Worm (Caenorhabditis elegans) whole organism, young adult: ENCODE data around the gene ubq-1.

ENCODE experiments used
- B0019.2 ChIP-seq: fragments of 200-800 bp; sonication (Bioruptor generic); conservative IDR thresholded peaks from 2 replicates; pipeline ENCODE4 v1.3.6; 2022; ENCODE audit warnings: missing genetic modification reagents, missing genetic modification characterization, missing compliant biosample characterization
- B0261.1 ChIP-seq: sonication (generic microtip); optimal IDR thresholded peaks from 2 replicates; lab custom pipeline; 2016; ENCODE audit warnings: mild to moderate bottlenecking, missing genetic modification characterization, moderate library complexity, missing compliant biosample characterization
- B0336.3 ChIP-seq: fragments of 200-800 bp; sonication (Bioruptor generic); IDR thresholded peaks from 2 replicates; pipeline ENCODE4 v1.3.6; 2022; ENCODE audit warnings: missing genetic modification characterization, missing compliant biosample characterization
- F10E7.11 ChIP-seq: sonication (generic microtip); optimal IDR thresholded peaks from 2 replicates; lab custom pipeline; 2017; ENCODE audit warnings: mild to moderate bottlenecking, missing genetic modification characterization, moderate library complexity, missing compliant biosample characterization
- F22D6.2 ChIP-seq: sonication (generic microtip); optimal IDR thresholded peaks from 2 replicates; lab custom pipeline; 2016; ENCODE audit warnings: mild to moderate bottlenecking, missing genetic modification characterization, missing compliant biosample characterization
- F37B4.10 ChIP-seq: fragments of 200-800 bp; sonication (Bioruptor generic); IDR thresholded peaks from 2 replicates; pipeline ENCODE4 v1.3.6; 2022; ENCODE audit warnings: missing genetic modification characterization, missing compliant biosample characterization
- F49E8.2 ChIP-seq: sonication (generic microtip); optimal IDR thresholded peaks from 3 replicates; lab custom pipeline; 2017; ENCODE audit warnings: missing genetic modification characterization, mild to moderate bottlenecking, missing compliant biosample characterization, antibody characterized with exemption, moderate library complexity; ENCODE audit not compliant: insufficient read depth
- F52B5.7 ChIP-seq: sonication (generic microtip); optimal IDR thresholded peaks from 2 replicates; lab custom pipeline; 2016; ENCODE audit warnings: mild to moderate bottlenecking, missing genetic modification characterization, missing compliant biosample characterization
- K12H6.12 ChIP-seq: fragments of 200-800 bp; sonication (Bioruptor generic); optimal IDR thresholded peaks from 2 replicates; lab custom pipeline; 2018; ENCODE audit warnings: mild to moderate bottlenecking, missing genetic modification characterization, missing compliant biosample characterization
- ama-1 ChIP-seq, 3 experiments: fragments of 150-350 bp in 1 of 3; sonication (generic microtip) in 2 of 3; optimal IDR thresholded peaks; 2 replicates each; lab custom pipeline; 2014 to 2018; ENCODE audit warnings: missing biosample characterization in 2 of 3, missing genetic modification characterization in 2 of 3, missing genetic modification reagents in 2 of 3
- atf-7 ChIP-seq: sonication (generic microtip); optimal IDR thresholded peaks from 2 replicates; lab custom pipeline; 2017; ENCODE audit warnings: mild to moderate bottlenecking, missing genetic modification characterization, missing compliant biosample characterization
- attf-5 ChIP-seq: fragments of 200-800 bp; sonication (Bioruptor generic); optimal IDR thresholded peaks from 2 replicates; lab custom pipeline; 2018; ENCODE audit warnings: mild to moderate bottlenecking, missing genetic modification characterization, missing compliant biosample characterization
- bed-2 ChIP-seq: fragments of 200-800 bp; sonication (Bioruptor generic); IDR thresholded peaks from 2 replicates; pipeline ENCODE4 v1.3.6; 2022; ENCODE audit warnings: missing genetic modification reagents, missing genetic modification characterization, missing compliant biosample characterization
- ccch-3 ChIP-seq: fragments of 200-800 bp; sonication (Bioruptor generic); optimal IDR thresholded peaks from 2 replicates; lab custom pipeline; 2018; ENCODE audit warnings: mild to moderate bottlenecking, missing genetic modification characterization, missing compliant biosample characterization
- cebp-2 ChIP-seq: fragments of 200-800 bp; sonication (Bioruptor generic); IDR thresholded peaks from 2 replicates; pipeline ENCODE4 v1.3.6; 2022; ENCODE audit warnings: missing genetic modification characterization, missing compliant biosample characterization
- ceh-40 ChIP-seq: fragments of 200-800 bp; sonication (Bioruptor generic); IDR thresholded peaks from 2 replicates; pipeline ENCODE4 v1.3.6; 2022; ENCODE audit warnings: missing genetic modification characterization, missing compliant biosample characterization
- ceh-91 ChIP-seq: fragments of 200-800 bp; sonication (Bioruptor generic); IDR thresholded peaks from 2 replicates; pipeline ENCODE4 v1.3.6; 2022; ENCODE audit warnings: missing genetic modification reagents, missing genetic modification characterization, missing compliant biosample characterization
- efl-1 ChIP-seq: fragments of 150-350 bp; optimal IDR thresholded peaks from 2 replicates; lab custom pipeline; 2014; ENCODE audit warnings: missing biosample characterization, missing genetic modification reagents, missing genetic modification characterization
- egl-44 ChIP-seq: fragments of 200-800 bp; sonication (Bioruptor generic); IDR thresholded peaks from 2 replicates; pipeline ENCODE4 v1.3.6; 2022; ENCODE audit warnings: missing genetic modification reagents, missing genetic modification characterization, missing compliant biosample characterization
- egrh-3 ChIP-seq: fragments of 200-800 bp; sonication (Bioruptor generic); IDR thresholded peaks from 2 replicates; pipeline ENCODE4 v1.3.6; 2022; ENCODE audit warnings: missing genetic modification reagents, missing genetic modification characterization, missing compliant biosample characterization
- ekl-4 ChIP-seq: fragments of 200-800 bp; sonication (Bioruptor generic); IDR thresholded peaks from 2 replicates; pipeline ENCODE4 v1.3.6; 2022; ENCODE audit warnings: missing genetic modification reagents, missing genetic modification characterization, missing compliant biosample characterization
- ets-4 ChIP-seq: fragments of 200-800 bp; sonication (Bioruptor generic); optimal IDR thresholded peaks from 2 replicates; lab custom pipeline; 2018; ENCODE audit warnings: mild to moderate bottlenecking, missing genetic modification characterization, missing compliant biosample characterization
- gei-17 ChIP-seq: fragments of 200-800 bp; sonication (Bioruptor generic); optimal IDR thresholded peaks from 2 replicates; lab custom pipeline; 2018; ENCODE audit warnings: mild to moderate bottlenecking, missing genetic modification characterization, missing compliant biosample characterization
- him-1 ChIP-seq: sonication (generic microtip); optimal IDR thresholded peaks from 2 replicates; lab custom pipeline; 2016; ENCODE audit warnings: missing genotype, missing genetic modification reagents, missing genetic modification characterization, missing compliant biosample characterization
- hlh-12 ChIP-seq: sonication (generic microtip); optimal IDR thresholded peaks from 2 replicates; lab custom pipeline; 2016; ENCODE audit warnings: missing genetic modification characterization, missing compliant biosample characterization
- hlh-26 ChIP-seq: fragments of 200-800 bp; sonication (Bioruptor generic); conservative IDR thresholded peaks from 2 replicates; pipeline ENCODE4 v1.3.6; 2022; ENCODE audit warnings: missing genetic modification reagents, missing genetic modification characterization, missing compliant biosample characterization
- hmg-20 ChIP-seq: fragments of 200-800 bp; sonication (Bioruptor generic); IDR thresholded peaks from 2 replicates; pipeline ENCODE4 v1.3.6; 2022; ENCODE audit warnings: missing genetic modification reagents, missing genetic modification characterization, missing compliant biosample characterization
- hrde-1 ChIP-seq: sonication (generic microtip); optimal IDR thresholded peaks from 2 replicates; lab custom pipeline; 2016; ENCODE audit warnings: missing genetic modification characterization, mild to moderate bottlenecking, missing compliant biosample characterization, moderate library complexity, missing genotype, missing genetic modification reagents, borderline replicate concordance
- hsf-1 ChIP-seq: fragments of 200-800 bp; sonication (Bioruptor generic); IDR thresholded peaks from 2 replicates; pipeline ENCODE4 v1.3.6; 2022; ENCODE audit warnings: missing genetic modification reagents, missing genetic modification characterization, missing compliant biosample characterization
- lag-1 ChIP-seq: fragments of 200-800 bp; sonication (Bioruptor generic); IDR thresholded peaks from 2 replicates; pipeline ENCODE4 v1.3.6; 2022; ENCODE audit warnings: missing genetic modification reagents, missing genetic modification characterization, missing compliant biosample characterization
- lin-35 ChIP-seq, 3 experiments: fragments of 150-350 bp in 2 of 3; sonication (generic microtip) in 1 of 3; optimal IDR thresholded peaks; 2 replicates each; lab custom pipeline; 2014 to 2018; ENCODE audit warnings: missing biosample characterization in 3 of 3, missing genetic modification characterization in 3 of 3, missing genetic modification reagents in 3 of 3
- lin-40 ChIP-seq: sonication (generic microtip); optimal IDR thresholded peaks from 2 replicates; lab custom pipeline; 2016; ENCODE audit warnings: missing genetic modification characterization, mild to moderate bottlenecking, missing compliant biosample characterization, missing genotype, missing genetic modification reagents
- lir-1 ChIP-seq: fragments of 200-800 bp; sonication (Bioruptor generic); conservative IDR thresholded peaks from 2 replicates; pipeline ENCODE4 v1.3.6; 2022; ENCODE audit warnings: missing genetic modification reagents, missing genetic modification characterization, missing compliant biosample characterization
- lsl-1 ChIP-seq: fragments of 200-800 bp; sonication (Bioruptor generic); optimal IDR thresholded peaks from 2 replicates; lab custom pipeline; 2018; ENCODE audit warnings: mild to moderate bottlenecking, missing genetic modification characterization, moderate library complexity, missing compliant biosample characterization
- lsy-27 ChIP-seq: sonication (generic microtip); optimal IDR thresholded peaks from 2 replicates; lab custom pipeline; 2017; ENCODE audit warnings: missing genetic modification characterization, mild to moderate bottlenecking, missing compliant biosample characterization, antibody characterized with exemption, missing genotype, borderline replicate concordance; ENCODE audit not compliant: insufficient read depth
- madf-3 ChIP-seq: fragments of 200-800 bp; sonication (Bioruptor generic); IDR thresholded peaks from 2 replicates; pipeline ENCODE4 v1.3.6; 2022; ENCODE audit warnings: missing genetic modification reagents, missing genetic modification characterization, missing compliant biosample characterization
- nhr-179 ChIP-seq: sonication (generic microtip); optimal IDR thresholded peaks from 2 replicates; lab custom pipeline; 2016; ENCODE audit warnings: mild to moderate bottlenecking, missing genetic modification characterization, missing compliant biosample characterization
- snpc-1.1 ChIP-seq: sonication (generic microtip); optimal IDR thresholded peaks from 2 replicates; lab custom pipeline; 2017; ENCODE audit warnings: missing genetic modification characterization, mild to moderate bottlenecking, missing compliant biosample characterization, antibody characterized with exemption, moderate library complexity, missing genotype, missing genetic modification reagents; ENCODE audit not compliant: insufficient read depth
- snpc-4 ChIP-seq, 5 experiments: fragments of 150-350 bp in 1 of 5; sonication (generic microtip) in 4 of 5; optimal IDR thresholded peaks; 2 replicates each; lab custom pipeline; 2014 to 2018; ENCODE audit warnings: missing genetic modification characterization in 5 of 5, missing biosample characterization in 3 of 5, antibody characterized with exemption in 2 of 5, mild to moderate bottlenecking in 2 of 5, missing compliant biosample characterization in 2 of 5, missing genotype in 2 of 5, moderate library complexity in 2 of 5, missing genetic modification reagents in 1 of 5
- tbp1 ChIP-seq: fragments of 200-800 bp; sonication (Bioruptor generic); optimal IDR thresholded peaks from 2 replicates; lab custom pipeline; 2018; ENCODE audit warnings: mild to moderate bottlenecking, missing genetic modification characterization, missing compliant biosample characterization
- tbx-9 ChIP-seq: sonication (generic microtip); optimal IDR thresholded peaks from 2 replicates; lab custom pipeline; 2016; ENCODE audit warnings: borderline replicate concordance, missing genetic modification characterization, inconsistent platforms, missing compliant biosample characterization
- unc-130 ChIP-seq: sonication (generic microtip); optimal IDR thresholded peaks from 2 replicates; lab custom pipeline; 2016; ENCODE audit warnings: missing genetic modification reagents, missing genetic modification characterization, missing compliant biosample characterization
- zim-3 ChIP-seq: sonication (generic microtip); optimal IDR thresholded peaks from 2 replicates; lab custom pipeline; 2017; ENCODE audit warnings: mild to moderate bottlenecking, missing genetic modification characterization, moderate library complexity, missing compliant biosample characterization
- ztf-18 ChIP-seq: sonication (generic microtip); optimal IDR thresholded peaks from 2 replicates; lab custom pipeline; 2016; ENCODE audit warnings: missing genotype, mild to moderate bottlenecking, missing genetic modification characterization, missing compliant biosample characterization
- ztf-25 ChIP-seq: fragments of 200-800 bp; sonication (Bioruptor generic); IDR thresholded peaks from 2 replicates; pipeline ENCODE4 v1.3.6; 2022; ENCODE audit warnings: missing genetic modification reagents, missing genetic modification characterization, missing compliant biosample characterization
- ztf-26 ChIP-seq: sonication (generic microtip); optimal IDR thresholded peaks from 2 replicates; lab custom pipeline; 2017; ENCODE audit warnings: missing genetic modification characterization, missing compliant biosample characterization
- ztf-3 ChIP-seq: fragments of 200-800 bp; sonication (Bioruptor generic); optimal IDR thresholded peaks from 2 replicates; lab custom pipeline; 2018; ENCODE audit warnings: mild to moderate bottlenecking, missing genetic modification characterization, missing compliant biosample characterization

ubq-1 gene

ce11 chrIII:5938790-5939452 is 1.1 kb upstream of the ubq-1 start (continued):
- TF ChIP-seq hmg-20 (GFP tag; lab: Robert Waterston, UW) = no peak
- TF ChIP-seq efl-1 (GFP tag; lab: Kevin White, UChicago) = peak; percentile 93
- TF ChIP-seq hsf-1 (GFP tag; lab: Robert Waterston, UW) = peak; percentile 98
- no peak for TF ChIP-seq lin-40
- TF ChIP-seq B0019.2 (GFP tag; lab: Robert Waterston, UW) = peak; percentile 74
- TF ChIP-seq ceh-91 (GFP tag; lab: Robert Waterston, UW) = peak; percentile 93
- no peak for TF ChIP-seq ccch-3 (GFP tag; lab: Kevin White, UChicago)
- TF ChIP-seq unc-130 (GFP tag; lab: Kevin White, UChicago) = peak; percentile 75
- TF ChIP-seq K12H6.12 (tag; lab: Kevin White, UChicago) = no peak
- TF ChIP-seq gei-17 = no peak
- peak; percentile 54 for TF ChIP-seq hrde-1 (tag; lab: Kevin White, UChicago)
- TF ChIP-seq lag-1 = no peak
- no peak for TF ChIP-seq B0261.1 (tag; lab: Kevin White, UChicago)
- TF ChIP-seq ceh-40 (GFP tag; lab: Robert Waterston, UW) = no peak
- TF ChIP-seq snpc-4 (GFP tag; optimal IDR thresholded peaks at IDR 0.05; lab: Kevin White, UChicago) = no peak
- TF ChIP-seq snpc-4 (tag; optimal IDR thresholded peaks at IDR 0.05; lab: Kevin White, UChicago) = peak in 1 of 4 experiments; percentile 34
- TF ChIP-seq tbp1 (GFP tag; lab: Kevin White, UChicago) = no peak
- no peak for TF ChIP-seq ama-1 (optimal IDR thresholded peaks at IDR 0.05; lab: Kevin White, UChicago)
- TF ChIP-seq ama-1 (GFP tag; optimal IDR thresholded peaks at IDR 0.05; lab: Kevin White, UChicago) = no peak
- no peak for TF ChIP-seq F52B5.7
- no peak for TF ChIP-seq bed-2
- TF ChIP-seq ekl-4 (GFP tag; lab: Robert Waterston, UW) = peak; percentile 60
- peak; percentile 96 for TF ChIP-seq madf-3 (GFP tag; lab: Robert Waterston, UW)
- TF ChIP-seq lir-1 = 0 out of 2 replicates have a peak, but pooled peaks have one; percentile 5
- TF ChIP-seq cebp-2 (GFP tag; lab: Robert Waterston, UW) = no peak
- TF ChIP-seq egrh-3 (GFP tag; lab: Robert Waterston, UW) = peak; percentile 35; the same call in 1 of the 2 replicates
- peak in 1 of 3 experiments; percentile 35 for TF ChIP-seq lin-35 (GFP tag; optimal IDR thresholded peaks at IDR 0.05; lab: Kevin White, UChicago)
- TF ChIP-seq F37B4.10 (GFP tag; lab: Robert Waterston, UW) = no peak
- TF ChIP-seq atf-7 (tag; lab: Kevin White, UChicago) = no peak
- TF ChIP-seq ets-4 (GFP tag; lab: Kevin White, UChicago) = no peak
- TF ChIP-seq ztf-26 (tag; lab: Kevin White, UChicago) = no peak
- TF ChIP-seq F10E7.11 (tag; lab: Kevin White, UChicago) = no peak
- TF ChIP-seq hlh-26 (GFP tag; lab: Robert Waterston, UW) = no peak
- TF ChIP-seq ztf-3 (GFP tag; lab: Kevin White, UChicago) = no peak
- no peak for TF ChIP-seq hlh-12 (tag; lab: Kevin White, UChicago)
- TF ChIP-seq snpc-1.1 (tag; lab: Kevin White, UChicago) = no peak
- TF ChIP-seq lsl-1 (GFP tag; lab: Kevin White, UChicago) = peak; percentile 89
- no peak for TF ChIP-seq attf-5 (GFP tag; lab: Kevin White, UChicago)
- peak; percentile 52 for TF ChIP-seq F49E8.2 (tag; lab: Kevin White, UChicago)
- TF ChIP-seq zim-3 (tag; lab: Kevin White, UChicago) = no peak
- no peak for TF ChIP-seq F22D6.2 (tag; lab: Kevin White, UChicago)
- no peak for TF ChIP-seq lsy-27
- TF ChIP-seq ztf-18 (tag; lab: Kevin White, UChicago) = no peak
- TF ChIP-seq nhr-179 (tag; lab: Kevin White, UChicago) = no peak
- no peak for TF ChIP-seq tbx-9 (tag; lab: Kevin White, UChicago)
- peak; percentile 22 for TF ChIP-seq him-1 (tag; lab: Kevin White, UChicago)
- no peak for TF ChIP-seq egl-44 (GFP tag; lab: Robert Waterston, UW)
- TF ChIP-seq ztf-25 = no peak
- peak; percentile 44 for TF ChIP-seq B0336.3 (GFP tag; lab: Robert Waterston, UW)
